Worm (Caenorhabditis elegans) whole organism, L4 larva: Measurements from ENCODE around the gene ncr-1.

Source experiments
- D1046.2 ChIP-seq: fragments of 200-800 bp; sonication (Bioruptor generic); IDR thresholded peaks from 2 replicates; pipeline ENCODE4 v1.3.6; 2022; ENCODE audit warnings: missing genetic modification characterization, missing compliant biosample characterization
- F26F4.8 ChIP-seq: fragments of 200-800 bp; sonication (Bioruptor generic); conservative IDR thresholded peaks from 2 replicates; pipeline ENCODE4 v1.3.6; 2022; ENCODE audit warnings: missing genetic modification characterization, missing compliant biosample characterization
- F37D6.2 ChIP-seq: sonication (generic microtip); optimal IDR thresholded peaks from 2 replicates; lab custom pipeline; 2016; ENCODE audit warnings: mild to moderate bottlenecking, missing genetic modification characterization, missing compliant biosample characterization
- F44E2.7 ChIP-seq: fragments of 200-800 bp; sonication (Bioruptor generic); IDR thresholded peaks from 2 replicates; pipeline ENCODE4 v2.1.2; 2022; ENCODE audit warnings: missing genetic modification characterization, missing compliant biosample characterization
- Y105C5A.15 ChIP-seq: fragments of 200-800 bp; sonication (Bioruptor generic); IDR thresholded peaks from 2 replicates; pipeline ENCODE4 v1.3.6; 2022; ENCODE audit warnings: missing genetic modification characterization, missing compliant biosample characterization
- Y48G9A.11 ChIP-seq: fragments of 200-800 bp; sonication (Bioruptor generic); IDR thresholded peaks from 2 replicates; pipeline ENCODE4 v1.3.6; 2022; ENCODE audit warnings: missing genetic modification reagents, missing genetic modification characterization, missing compliant biosample characterization
- Y5F2A.4 ChIP-seq: fragments of 200-800 bp; sonication (Bioruptor generic); optimal IDR thresholded peaks from 2 replicates; lab custom pipeline; 2018; ENCODE audit warnings: mild to moderate bottlenecking, missing genetic modification characterization, missing compliant biosample characterization
- Y75B8A.6 ChIP-seq: fragments of 200-800 bp; sonication (Bioruptor generic); IDR thresholded peaks from 2 replicates; pipeline ENCODE4 v1.3.6; 2022; ENCODE audit warnings: missing genetic modification reagents, missing genetic modification characterization, missing compliant biosample characterization
- aly-2 ChIP-seq: sonication (generic microtip); optimal IDR thresholded peaks from 2 replicates; lab custom pipeline; 2018; ENCODE audit warnings: missing biosample characterization, missing genetic modification characterization
- ama-1 ChIP-seq: fragments of 150-350 bp; optimal IDR thresholded peaks from 2 replicates; lab custom pipeline; 2014; ENCODE audit warnings: inconsistent platforms, mixed read lengths
- ceh-20 ChIP-seq: fragments of 200-800 bp; sonication (Bioruptor generic); IDR thresholded peaks from 2 replicates; pipeline ENCODE4 v1.3.6; 2022; ENCODE audit warnings: missing genetic modification reagents, missing genetic modification characterization, missing compliant biosample characterization
- ceh-28 ChIP-seq: fragments of 150-350 bp; optimal IDR thresholded peaks from 2 replicates; lab custom pipeline; 2014; ENCODE audit warnings: missing biosample characterization, missing genetic modification reagents, missing genetic modification characterization
- ceh-32 ChIP-seq: sonication (generic microtip); optimal IDR thresholded peaks from 2 replicates; lab custom pipeline; 2016; ENCODE audit warnings: mild to moderate bottlenecking, missing genetic modification characterization, missing compliant biosample characterization; ENCODE audit not compliant: poor library complexity
- ceh-62 ChIP-seq: sonication (generic microtip); optimal IDR thresholded peaks from 2 replicates; lab custom pipeline; 2017; ENCODE audit warnings: missing biosample characterization, missing genetic modification characterization
- cey-2 ChIP-seq: sonication (generic microtip); optimal IDR thresholded peaks from 3 replicates; lab custom pipeline; 2017; ENCODE audit warnings: missing genetic modification characterization, mild to moderate bottlenecking, missing compliant biosample characterization, antibody characterized with exemption, borderline replicate concordance; ENCODE audit not compliant: insufficient read depth
- daf-12 ChIP-seq: fragments of 150-350 bp; optimal IDR thresholded peaks from 2 replicates; lab custom pipeline; 2014; ENCODE audit warnings: missing biosample characterization, missing genetic modification reagents, missing genetic modification characterization
- dmd-6 ChIP-seq: fragments of 200-800 bp; sonication (Bioruptor generic); IDR thresholded peaks from 2 replicates; pipeline ENCODE4 v1.3.6; 2022; ENCODE audit warnings: missing genetic modification reagents, missing genetic modification characterization, missing compliant biosample characterization
- dmd-8 ChIP-seq: fragments of 200-800 bp; sonication (Bioruptor generic); IDR thresholded peaks from 2 replicates; pipeline ENCODE4 v1.3.6; 2022; ENCODE audit warnings: missing genetic modification characterization, missing compliant biosample characterization
- dmd-9 ChIP-seq: fragments of 200-800 bp; sonication (Bioruptor generic); IDR thresholded peaks from 2 replicates; pipeline ENCODE4 v1.3.6; 2022; ENCODE audit warnings: missing genetic modification reagents, missing genetic modification characterization, missing compliant biosample characterization
- gei-8 ChIP-seq: fragments of 200-800 bp; sonication (Bioruptor generic); optimal IDR thresholded peaks from 2 replicates; lab custom pipeline; 2018; ENCODE audit warnings: mild to moderate bottlenecking, missing genetic modification characterization, missing compliant biosample characterization
- hif-1 ChIP-seq, 2 experiments: sonication (generic microtip); optimal IDR thresholded peaks; 2 replicates each; lab custom pipeline; 2016 to 2017; ENCODE audit warnings: missing compliant biosample characterization in 2 of 2, missing genetic modification characterization in 2 of 2, missing genetic modification reagents in 2 of 2, missing genotype in 2 of 2, mild to moderate bottlenecking in 1 of 2
- hlh-11 ChIP-seq: fragments of 200-800 bp; sonication (Bioruptor generic); optimal IDR thresholded peaks from 2 replicates; lab custom pipeline; 2018; ENCODE audit warnings: mild to moderate bottlenecking, missing genetic modification characterization, missing compliant biosample characterization
- hmg-1.1 ChIP-seq: fragments of 200-800 bp; sonication (Bioruptor generic); IDR thresholded peaks from 2 replicates; pipeline ENCODE4 v1.3.6; 2022; ENCODE audit warnings: missing genetic modification reagents, missing genetic modification characterization, missing compliant biosample characterization
- jun-1 ChIP-seq: fragments of 150-350 bp; optimal IDR thresholded peaks from 2 replicates; lab custom pipeline; 2014; ENCODE audit warnings: missing biosample characterization, missing genetic modification reagents, missing genetic modification characterization
- lin-15B ChIP-seq: fragments of 150-350 bp; sonication (generic microtip); optimal IDR thresholded peaks from 3 replicates; lab custom pipeline; 2014; ENCODE audit warnings: missing biosample characterization, missing genetic modification characterization
- lin-29 ChIP-seq: fragments of 200-800 bp; sonication (Bioruptor generic); IDR thresholded peaks from 2 replicates; pipeline ENCODE4 v1.3.6; 2022; ENCODE audit warnings: missing genetic modification reagents, missing genetic modification characterization, missing compliant biosample characterization
- lin-39 ChIP-seq: fragments of 150-350 bp; optimal IDR thresholded peaks from 2 replicates; lab custom pipeline; 2014; ENCODE audit warnings: missing biosample characterization, missing genetic modification reagents, missing genetic modification characterization
- lir-3 ChIP-seq: sonication (generic microtip); optimal IDR thresholded peaks from 2 replicates; lab custom pipeline; 2016; ENCODE audit warnings: mild to moderate bottlenecking, missing genetic modification characterization, missing compliant biosample characterization
- lsy-2 ChIP-seq, 2 experiments: fragments of 150-350 bp in 1 of 2; sonication (generic microtip) in 1 of 2; optimal IDR thresholded peaks; 2 replicates each; lab custom pipeline; 2014 to 2017; ENCODE audit warnings: missing biosample characterization in 2 of 2, missing genetic modification characterization in 2 of 2
- mdl-1 ChIP-seq, 2 experiments: fragments of 150-350 bp in 1 of 2; sonication (generic microtip) in 1 of 2; optimal IDR thresholded peaks; 2 replicates each; lab custom pipeline; 2014 to 2017; ENCODE audit warnings: missing biosample characterization in 2 of 2, missing genetic modification characterization in 2 of 2
- mdt-29 ChIP-seq: fragments of 200-800 bp; sonication (Bioruptor generic); IDR thresholded peaks from 2 replicates; pipeline ENCODE4 v1.3.6; 2022; ENCODE audit warnings: missing genetic modification reagents, missing genetic modification characterization, missing compliant biosample characterization
- mep-1 ChIP-seq: fragments of 150-350 bp; sonication (generic microtip); optimal IDR thresholded peaks from 3 replicates; lab custom pipeline; 2014; ENCODE audit warnings: missing biosample characterization, missing genetic modification characterization
- mxl-2 ChIP-seq: fragments of 200-800 bp; sonication (Bioruptor generic); conservative IDR thresholded peaks from 2 replicates; pipeline ENCODE4 v1.3.6; 2022; ENCODE audit warnings: missing genetic modification reagents, missing genetic modification characterization, missing compliant biosample characterization
- nhr-11 ChIP-seq: fragments of 150-350 bp; optimal IDR thresholded peaks from 2 replicates; lab custom pipeline; 2014; ENCODE audit warnings: missing biosample characterization, missing genetic modification characterization
- nhr-111 ChIP-seq: fragments of 200-800 bp; sonication (Bioruptor generic); optimal IDR thresholded peaks from 2 replicates; lab custom pipeline; 2018; ENCODE audit warnings: mild to moderate bottlenecking, missing genetic modification characterization, missing compliant biosample characterization
- nhr-237 ChIP-seq: sonication (generic microtip); optimal IDR thresholded peaks from 2 replicates; lab custom pipeline; 2017; ENCODE audit warnings: missing biosample characterization, missing genetic modification characterization
- nhr-25 ChIP-seq: sonication (generic microtip); optimal IDR thresholded peaks from 2 replicates; lab custom pipeline; 2017; ENCODE audit warnings: missing genetic modification characterization, mild to moderate bottlenecking, missing compliant biosample characterization, antibody characterized with exemption, moderate library complexity, borderline replicate concordance; ENCODE audit not compliant: insufficient read depth
- nhr-41 ChIP-seq: fragments of 200-800 bp; sonication (Bioruptor generic); IDR thresholded peaks from 2 replicates; pipeline ENCODE4 v1.3.6; 2022; ENCODE audit warnings: missing genetic modification reagents, missing genetic modification characterization, missing compliant biosample characterization
- nhr-6 ChIP-seq: fragments of 150-350 bp; optimal IDR thresholded peaks from 2 replicates; lab custom pipeline; 2014; ENCODE audit warnings: missing biosample characterization, missing genetic modification characterization
- nhr-76 ChIP-seq: fragments of 150-350 bp; optimal IDR thresholded peaks from 2 replicates; lab custom pipeline; 2014; ENCODE audit warnings: missing biosample characterization, missing genetic modification characterization
- nhr-77 ChIP-seq: fragments of 150-350 bp; optimal IDR thresholded peaks from 2 replicates; lab custom pipeline; 2014; ENCODE audit warnings: missing biosample characterization, missing genetic modification characterization
- rbr-2 ChIP-seq: sonication (generic microtip); optimal IDR thresholded peaks from 2 replicates; lab custom pipeline; 2016; ENCODE audit warnings: missing genotype, missing genetic modification characterization, missing compliant biosample characterization
- saeg-2 ChIP-seq: fragments of 200-800 bp; sonication (Bioruptor generic); IDR thresholded peaks from 2 replicates; pipeline ENCODE4 v1.3.6; 2022; ENCODE audit warnings: missing genetic modification reagents, missing genetic modification characterization, missing compliant biosample characterization
- sdz-12 ChIP-seq: fragments of 200-800 bp; sonication (Bioruptor generic); optimal IDR thresholded peaks from 2 replicates; lab custom pipeline; 2018; ENCODE audit warnings: mild to moderate bottlenecking, missing genetic modification characterization, missing compliant biosample characterization
- skn-1 ChIP-seq: fragments of 150-350 bp; optimal IDR thresholded peaks from 2 replicates; lab custom pipeline; 2014; ENCODE audit warnings: missing biosample characterization, missing genetic modification characterization
- spr-1 ChIP-seq: sonication (generic microtip); optimal IDR thresholded peaks from 2 replicates; lab custom pipeline; 2016; ENCODE audit warnings: mild to moderate bottlenecking, missing genetic modification characterization, missing compliant biosample characterization
- unc-39 ChIP-seq: sonication (generic microtip); optimal IDR thresholded peaks from 2 replicates; lab custom pipeline; 2017; ENCODE audit warnings: missing biosample characterization, missing genetic modification characterization
- zfp-2 ChIP-seq: sonication (generic microtip); optimal IDR thresholded peaks from 2 replicates; lab custom pipeline; 2016; ENCODE audit warnings: mild to moderate bottlenecking, missing genetic modification characterization, missing compliant biosample characterization
- zfp-3 ChIP-seq: fragments of 200-800 bp; sonication (Bioruptor generic); conservative IDR thresholded peaks from 2 replicates; pipeline ENCODE4 v1.3.6; 2022; ENCODE audit warnings: missing genetic modification reagents, missing genetic modification characterization, missing compliant biosample characterization
- zip-2 ChIP-seq: fragments of 150-350 bp; optimal IDR thresholded peaks from 2 replicates; lab custom pipeline; 2014; ENCODE audit warnings: missing biosample characterization, missing genetic modification characterization

Gene ncr-1

ce11 chrX:4523887-4524350, 35.3 kb upstream of the ncr-1 start, which contains the start of gene pdi-2 (continued):
- TF ChIP-seq F37D6.2 (tag; lab: Kevin White, UChicago) (peak; percentile 8), zfp-3 (GFP tag; lab: Robert Waterston, UW) (no peak), cey-2 (tag; lab: Kevin White, UChicago) (no peak), nhr-25 (peak; percentile 76), lir-3 (tag; lab: Kevin White, UChicago) (no peak), gei-8 (no peak), nhr-11 (tag; lab: Kevin White, UChicago) (peak; percentile 44), daf-12 (tag; lab: Kevin White, UChicago) (no peak), hlh-11 (tag; lab: Kevin White, UChicago) (peak; percentile 94), ceh-28 (tag; lab: Kevin White, UChicago) (no peak), zfp-2 (tag; lab: Kevin White, UChicago) (no peak), nhr-77 (tag; lab: Kevin White, UChicago) (peak; percentile 33), lsy-2 (tag; optimal IDR thresholded peaks at IDR 0.05; lab: Kevin White, UChicago) (peak; percentile 45 to 91), ceh-32 (tag; lab: Kevin White, UChicago) (no peak), lin-15B (tag; lab: Kevin White, UChicago) (no peak), ama-1 (peak; percentile 76), dmd-8 (GFP tag; lab: Robert Waterston, UW) (0 out of 2 replicates have a peak, but pooled peaks have one; percentile 29), nhr-6 (tag; lab: Kevin White, UChicago) (peak; percentile 49), mxl-2 (peak; percentile 47; the same call in 1 of the 2 replicates), rbr-2 (tag; lab: Kevin White, UChicago) (peak; percentile 24), saeg-2 (GFP tag; lab: Robert Waterston, UW) (0 out of 2 replicates have a peak, but pooled peaks have one; percentile 25), hif-1 (tag; optimal IDR thresholded peaks at IDR 0.05; lab: Kevin White, UChicago) (peak in 1 of 2 experiments; percentile 99), Y105C5A.15 (GFP tag; lab: Robert Waterston, UW) (no peak), dmd-6 (GFP tag; lab: Robert Waterston, UW) (peak; percentile 77), zip-2 (tag; lab: Kevin White, UChicago) (no peak), nhr-237 (tag; lab: Kevin White, UChicago) (no peak), jun-1 (peak; percentile 31), mdt-29 (GFP tag; lab: Robert Waterston, UW) (no peak), lin-29 (GFP tag; lab: Robert Waterston, UW) (no peak), hmg-1.1 (GFP tag; lab: Robert Waterston, UW) (peak; percentile 86), nhr-41 (GFP tag; lab: Robert Waterston, UW) (peak; percentile 22; the same call in 1 of the 2 replicates), mdl-1 (tag; optimal IDR thresholded peaks at IDR 0.05; lab: Kevin White, UChicago) (peak in 1 of 2 experiments; percentile 68), F26F4.8 (GFP tag; lab: Robert Waterston, UW) (no peak), lin-39 (tag; lab: Kevin White, UChicago) (no peak), sdz-12 (peak; percentile 27), Y75B8A.6 (0 out of 2 replicates have a peak, but pooled peaks have one; percentile 25), aly-2 (tag; lab: Kevin White, UChicago) (no peak), skn-1 (tag; lab: Kevin White, UChicago) (no peak), mep-1 (tag; lab: Kevin White, UChicago) (peak; percentile 87), nhr-111 (GFP tag; lab: Kevin White, UChicago) (peak; percentile 49), F44E2.7 (GFP tag; lab: Robert Waterston, UW) (no peak), D1046.2 (GFP tag; lab: Robert Waterston, UW) (peak; percentile 52; the same call in 1 of the 2 replicates), dmd-9 (no peak; the same call in 1 of the 2 replicates), Y48G9A.11 (GFP tag; lab: Robert Waterston, UW) (no peak), ceh-20 (GFP tag; lab: Robert Waterston, UW) (no peak), nhr-76 (tag; lab: Kevin White, UChicago) (no peak), ceh-62 (tag; lab: Kevin White, UChicago) (no peak), spr-1 (tag; lab: Kevin White, UChicago) (no peak), Y5F2A.4 (GFP tag; lab: Kevin White, UChicago) (no peak), unc-39 (no peak)
